Fruit fly (Drosophila melanogaster): ENCODE measurements around the gene svp.

DNA sequence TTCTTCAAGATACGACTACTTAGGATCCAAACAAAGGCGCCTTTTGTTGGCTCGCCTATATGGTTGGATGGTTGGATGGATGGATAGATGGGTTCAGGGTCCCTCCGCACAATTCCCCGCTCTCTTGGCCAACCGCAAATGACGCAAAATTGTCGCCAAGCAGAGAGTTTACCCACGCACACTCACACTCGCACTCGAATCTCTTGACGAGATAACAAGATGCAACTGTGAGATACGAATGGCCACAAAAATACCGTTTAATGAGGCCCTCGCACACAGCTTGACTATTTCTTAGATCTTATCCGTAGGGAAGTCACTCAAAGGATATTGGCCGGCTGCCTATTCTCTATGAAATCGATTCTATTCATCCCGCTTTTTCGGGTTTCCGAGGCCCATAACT lies 1.3 kb downstream of the svp start:
- TF ChIP-seq sage (GFP tag; optimal IDR thresholded peaks at IDR 0.05): no peak
- no peak for TF ChIP-seq CrebA (GFP tag; optimal IDR thresholded peaks at IDR 0.05; ENCODE audit: borderline replicate concordance)
- TF ChIP-seq Myc (optimal IDR thresholded peaks at IDR 0.05): no peak
- no peak for TF ChIP-seq Jra (GFP tag; optimal IDR thresholded peaks at IDR 0.05)
- no peak for TF ChIP-seq h (GFP tag; optimal IDR thresholded peaks at IDR 0.05)
- no peak for TF ChIP-seq Hr78 (GFP tag; optimal IDR thresholded peaks at IDR 0.05)
- TF ChIP-seq Abd-B (GFP tag; optimal IDR thresholded peaks at IDR 0.05): no peak
- no peak for TF ChIP-seq ey (GFP tag; optimal IDR thresholded peaks at IDR 0.05)
- no peak for TF ChIP-seq pan (optimal IDR thresholded peaks at IDR 0.05)
- TF ChIP-seq Hr83 (GFP tag; optimal IDR thresholded peaks at IDR 0.05; ENCODE audit: poor library complexity, severe bottlenecking): no peak
- TF ChIP-seq GATAd (GFP tag; optimal IDR thresholded peaks at IDR 0.05): no peak
